Fruit fly (Drosophila melanogaster): ENCODE data around the gene cav.

dm6 chr3R:24186188-24186587 is 34.7 kb upstream of the cav start, which contains the start of gene mora:
- TF ChIP-seq Gug (GFP tag; IDR thresholded peaks at IDR 0.05) (no peak), fkh (GFP tag; optimal IDR thresholded peaks at IDR 0.05) (no peak), eg (GFP tag; IDR thresholded peaks at IDR 0.05) (no peak), CG3032 (tag; optimal IDR thresholded peaks at IDR 0.05) (no peak), net (GFP tag; optimal IDR thresholded peaks at IDR 0.05) (no peak), CG10669 (GFP tag; optimal IDR thresholded peaks at IDR 0.05) (no peak), cyc (GFP tag; optimal IDR thresholded peaks at IDR 0.05) (no peak), CG6854 (GFP tag; optimal IDR thresholded peaks at IDR 0.05) (no peak), Lpt (GFP tag; optimal IDR thresholded peaks at IDR 0.05) (no peak), CG34406 (GFP tag; optimal IDR thresholded peaks at IDR 0.05) (no peak), Blimp-1 (GFP tag; optimal IDR thresholded peaks at IDR 0.05) (no peak)

All from whole organism, prepupa.